Fruit fly (Drosophila melanogaster): ENCODE measurements around the gene Ugt35D1.
A peak's percentile ranks its signal among the peaks of the same experiment; 100 is the strongest.

The Ugt35D1 gene

dm6 chr3R:31404499-31405276 lies 9.6 kb upstream of the Ugt35D1 start, which contains the start of gene Gprk2 (continued):
- TF ChIP-seq svp (GFP tag) (peak; percentile 100), CG3032 (tag; optimal IDR thresholded peaks at IDR 0.05) (peak; percentile 100), Sox102F (GFP tag; optimal IDR thresholded peaks at IDR 0.05) (peak; percentile 100), CG6163 (GFP tag; IDR thresholded peaks at IDR 0.05) (peak; percentile 100), ss (GFP tag; optimal IDR thresholded peaks at IDR 0.05) (peak; percentile 99 to 100), vri (GFP tag; optimal IDR thresholded peaks at IDR 0.05) (peak; percentile 100), CG10669 (GFP tag; optimal IDR thresholded peaks at IDR 0.05) (peak; percentile 100), CG11294 (GFP tag; IDR thresholded peaks at IDR 0.05) (peak; percentile 100), Ets96B (tag; optimal IDR thresholded peaks at IDR 0.05) (peak; percentile 100), CG8632 (GFP tag; optimal IDR thresholded peaks at IDR 0.05) (peak; percentile 100), Eip78C (GFP tag) (peak; percentile 100), Eip93F (GFP tag; optimal IDR thresholded peaks at IDR 0.05) (peak; percentile 100), CG3919 (GFP tag; optimal IDR thresholded peaks at IDR 0.05) (peak; percentile 100), eg (GFP tag; IDR thresholded peaks at IDR 0.05) (peak; percentile 100), CG31627 (GFP tag; optimal IDR thresholded peaks at IDR 0.05) (peak; percentile 100), achi (GFP tag; optimal IDR thresholded peaks at IDR 0.05) (peak; percentile 100), fd59A (GFP tag; optimal IDR thresholded peaks at IDR 0.05) (peak; percentile 100), CG6808 (GFP tag; optimal IDR thresholded peaks at IDR 0.05) (peak; percentile 99), CG16779 (tag; optimal IDR thresholded peaks at IDR 0.05) (peak; percentile 99), CG32006 (GFP tag; optimal IDR thresholded peaks at IDR 0.05) (peak; percentile 100), Gug (GFP tag; IDR thresholded peaks at IDR 0.05) (peak; percentile 100), Lpt (GFP tag; optimal IDR thresholded peaks at IDR 0.05) (peak; percentile 100), Hr4 (GFP tag; optimal IDR thresholded peaks at IDR 0.05) (peak; percentile 100), dsx (GFP tag; optimal IDR thresholded peaks at IDR 0.05; ENCODE audit: poor library complexity, severe bottlenecking) (peak; percentile 99), CG11762 (GFP tag; optimal IDR thresholded peaks at IDR 0.05; ENCODE audit: insufficient read depth) (peak; percentile 100), Met (GFP tag; optimal IDR thresholded peaks at IDR 0.05) (peak; percentile 100), CG11902 (GFP tag; optimal IDR thresholded peaks at IDR 0.05) (peak; percentile 100), CG15336 (GFP tag; IDR thresholded peaks at IDR 0.05) (peak; percentile 100), CG34406 (GFP tag; optimal IDR thresholded peaks at IDR 0.05) (peak; percentile 100), CG7368 (GFP tag; optimal IDR thresholded peaks at IDR 0.05) (peak; percentile 100), esn (GFP tag; optimal IDR thresholded peaks at IDR 0.05) (peak; percentile 100), acj6 (GFP tag; optimal IDR thresholded peaks at IDR 0.05) (peak; percentile 100), CG10631 (GFP tag; optimal IDR thresholded peaks at IDR 0.05) (peak; percentile 100), lz (GFP tag; optimal IDR thresholded peaks at IDR 0.05) (peak; percentile 100)

DNA sequence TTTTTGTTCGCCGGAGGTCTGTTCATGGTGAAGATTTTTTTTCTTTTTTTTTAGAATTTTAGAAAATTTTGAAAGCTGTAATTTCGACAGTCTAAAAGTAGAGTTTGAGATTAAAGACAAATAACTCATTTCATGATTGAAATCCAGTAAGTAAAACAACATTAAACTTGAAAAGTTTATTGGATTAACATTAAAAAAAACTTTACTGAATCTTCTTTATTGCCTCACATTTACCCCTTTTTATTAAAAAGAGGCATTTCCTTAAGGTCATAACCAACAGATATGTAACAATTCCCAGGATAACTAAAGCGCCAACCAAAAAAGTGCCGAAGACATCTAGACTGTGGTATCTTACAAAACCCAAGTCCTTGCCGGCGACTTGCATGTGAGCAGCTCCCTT lies 1.7 kb downstream of the Ugt35D1 start, which contains the start of gene CG31204:
TSS of gene CG31204 (minus strand) at position 101 of the 400 bp plus-strand sequence.
- TF ChIP-seq CG8119 (GFP tag; IDR thresholded peaks at IDR 0.05) = no peak
- no peak for TF ChIP-seq cyc (GFP tag; optimal IDR thresholded peaks at IDR 0.05)
- no peak for TF ChIP-seq CG3919 (GFP tag; optimal IDR thresholded peaks at IDR 0.05)
- TF ChIP-seq salr (GFP tag; optimal IDR thresholded peaks at IDR 0.05) = no peak

DNA sequence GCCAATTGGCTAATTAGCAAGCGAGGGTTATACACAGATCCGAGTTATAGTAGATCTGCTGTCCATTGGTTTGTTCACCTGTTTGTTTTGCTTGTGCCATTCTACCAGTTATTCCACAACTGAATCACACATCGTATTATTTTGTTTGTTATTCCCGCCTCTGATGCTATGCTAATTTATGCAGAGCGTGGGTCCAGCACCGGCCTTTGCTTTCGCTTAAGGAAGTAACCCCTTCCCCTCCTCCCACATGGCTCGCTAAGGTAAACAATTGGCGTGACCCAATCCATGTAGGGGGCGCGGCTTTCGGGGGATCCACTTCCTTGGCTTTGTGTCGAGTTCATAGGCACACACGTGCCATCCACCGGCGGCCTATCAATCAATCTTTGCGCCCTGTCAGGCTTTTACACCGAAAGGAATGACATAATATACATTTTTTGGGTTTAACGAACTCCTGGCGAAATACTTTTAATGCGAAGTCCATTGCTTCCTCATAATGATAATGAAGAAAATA lies 9.2 kb downstream of the Ugt35D1 start:
- TF ChIP-seq Ets96B (tag; optimal IDR thresholded peaks at IDR 0.05) = no peak
- no peak for TF ChIP-seq vri (GFP tag; optimal IDR thresholded peaks at IDR 0.05)
- TF ChIP-seq svp (GFP tag) = peak; percentile 90
- no peak for TF ChIP-seq CG16779 (tag; optimal IDR thresholded peaks at IDR 0.05)
- no peak for TF ChIP-seq fd59A (GFP tag; optimal IDR thresholded peaks at IDR 0.05)
- no peak for TF ChIP-seq dsx (GFP tag; optimal IDR thresholded peaks at IDR 0.05; ENCODE audit: poor library complexity, severe bottlenecking)
- no peak for TF ChIP-seq Sox15 (GFP tag; optimal IDR thresholded peaks at IDR 0.05)
